Worm (Caenorhabditis elegans): ENCODE data around the gene dmsr-14.

ce11 chrV:6817184-6817583 is at the start of gene dmsr-14:
- TF ChIP-seq fkh-10 (GFP tag; optimal IDR thresholded peaks at IDR 0.05) (no peak), mdl-1 (tag; optimal IDR thresholded peaks at IDR 0.05) (no peak), C34B4.2 (tag; optimal IDR thresholded peaks at IDR 0.05) (no peak), aha-1 (tag; optimal IDR thresholded peaks at IDR 0.05) (no peak), unc-130 (tag; optimal IDR thresholded peaks at IDR 0.05) (no peak), hpl-2 (GFP tag; optimal IDR thresholded peaks at IDR 0.05) (no peak), aly-2 (tag; optimal IDR thresholded peaks at IDR 0.05) (no peak), nhr-47 (tag; optimal IDR thresholded peaks at IDR 0.05) (no peak), snpc-4 (tag; optimal IDR thresholded peaks at IDR 0.05) (no peak)

Measured in whole organism, L1 larva.